Worm (Caenorhabditis elegans) whole organism, mixed stage, embryonic: ENCODE data around the gene dsl-7.

Source experiments
- M03D4.4 ChIP-seq: sonication (generic microtip); optimal IDR thresholded peaks from 2 replicates; lab custom pipeline; 2017; ENCODE audit warnings: mild to moderate bottlenecking, missing genetic modification characterization, missing compliant biosample characterization
- blmp-1 ChIP-seq: fragments of 150-350 bp; optimal IDR thresholded peaks from 2 replicates; lab custom pipeline; 2014; ENCODE audit warnings: missing biosample characterization, missing genetic modification characterization
- ceh-39 ChIP-seq: fragments of 150-350 bp; optimal IDR thresholded peaks from 2 replicates; lab custom pipeline; 2014; ENCODE audit warnings: missing biosample characterization, missing genetic modification characterization
- ceh-43 ChIP-seq: fragments of 200-800 bp; sonication (Bioruptor generic); optimal IDR thresholded peaks from 2 replicates; lab custom pipeline; 2018; ENCODE audit warnings: mild to moderate bottlenecking, missing genetic modification characterization, moderate library complexity, missing compliant biosample characterization
- ceh-83 ChIP-seq: fragments of 200-800 bp; sonication (Bioruptor generic); optimal IDR thresholded peaks from 2 replicates; lab custom pipeline; 2018; ENCODE audit warnings: mild to moderate bottlenecking, missing genetic modification characterization, missing compliant biosample characterization
- ces-1 ChIP-seq: fragments of 150-350 bp; optimal IDR thresholded peaks from 2 replicates; lab custom pipeline; 2014; ENCODE audit warnings: missing biosample characterization, missing genetic modification reagents, missing genetic modification characterization
- cnd-1 ChIP-seq: fragments of 200-800 bp; sonication (Bioruptor generic); optimal IDR thresholded peaks from 2 replicates; lab custom pipeline; 2018; ENCODE audit warnings: mild to moderate bottlenecking, missing genetic modification characterization, missing compliant biosample characterization
- drap-1 ChIP-seq: fragments of 200-800 bp; sonication (Bioruptor generic); optimal IDR thresholded peaks from 3 replicates; lab custom pipeline; 2018; ENCODE audit warnings: mild to moderate bottlenecking, missing genetic modification characterization, missing compliant biosample characterization
- elt-1 ChIP-seq: sonication (generic microtip); optimal IDR thresholded peaks from 2 replicates; lab custom pipeline; 2017; ENCODE audit warnings: missing genetic modification characterization, mild to moderate bottlenecking, missing compliant biosample characterization, antibody characterized with exemption, moderate library complexity, borderline replicate concordance; ENCODE audit not compliant: insufficient read depth
- elt-3 ChIP-seq: fragments of 150-350 bp; optimal IDR thresholded peaks from 2 replicates; lab custom pipeline; 2014; ENCODE audit warnings: missing biosample characterization, missing genetic modification characterization
- flh-1 ChIP-seq: fragments of 200-800 bp; sonication (Bioruptor generic); optimal IDR thresholded peaks from 2 replicates; lab custom pipeline; 2018; ENCODE audit warnings: mild to moderate bottlenecking, missing genetic modification characterization, moderate library complexity, missing compliant biosample characterization
- ham-2 ChIP-seq: fragments of 200-800 bp; sonication (Bioruptor generic); optimal IDR thresholded peaks from 2 replicates; lab custom pipeline; 2018; ENCODE audit warnings: mild to moderate bottlenecking, missing genetic modification characterization, missing compliant biosample characterization
- hlh-1 ChIP-seq: fragments of 150-350 bp; optimal IDR thresholded peaks from 2 replicates; lab custom pipeline; 2014; ENCODE audit warnings: missing biosample characterization, missing genetic modification reagents, missing genetic modification characterization
- lin-13 ChIP-seq: fragments of 150-350 bp; optimal IDR thresholded peaks from 2 replicates; lab custom pipeline; 2014; ENCODE audit warnings: missing biosample characterization, missing genetic modification characterization
- lin-32 ChIP-seq: fragments of 200-800 bp; sonication (Bioruptor generic); optimal IDR thresholded peaks from 2 replicates; lab custom pipeline; 2018; ENCODE audit warnings: mild to moderate bottlenecking, missing genetic modification characterization, missing compliant biosample characterization
- lsy-2 ChIP-seq: fragments of 150-350 bp; optimal IDR thresholded peaks from 2 replicates; lab custom pipeline; 2014; ENCODE audit warnings: missing biosample characterization, missing genetic modification characterization
- mab-5 ChIP-seq: fragments of 150-350 bp; optimal IDR thresholded peaks from 2 replicates; lab custom pipeline; 2014; ENCODE audit warnings: missing biosample characterization, missing genetic modification characterization
- mep-1 ChIP-seq: fragments of 150-350 bp; optimal IDR thresholded peaks from 2 replicates; lab custom pipeline; 2017; ENCODE audit warnings: missing biosample characterization, missing genetic modification reagents, missing genetic modification characterization, inconsistent platforms
- mls-2 ChIP-seq: sonication (generic microtip); optimal IDR thresholded peaks from 2 replicates; lab custom pipeline; 2016; ENCODE audit warnings: mild to moderate bottlenecking, missing genetic modification characterization, moderate library complexity, missing compliant biosample characterization
- nhr-12 ChIP-seq: fragments of 150-350 bp; optimal IDR thresholded peaks from 2 replicates; lab custom pipeline; 2014; ENCODE audit warnings: missing biosample characterization, missing genetic modification characterization
- nhr-2 ChIP-seq: fragments of 150-350 bp; optimal IDR thresholded peaks from 2 replicates; lab custom pipeline; 2014; ENCODE audit warnings: missing biosample characterization, missing genetic modification characterization
- nhr-237 ChIP-seq: fragments of 150-350 bp; optimal IDR thresholded peaks from 2 replicates; lab custom pipeline; 2014; ENCODE audit warnings: missing biosample characterization, missing genetic modification characterization
- nhr-28 ChIP-seq: fragments of 150-350 bp; optimal IDR thresholded peaks from 2 replicates; lab custom pipeline; 2014; ENCODE audit warnings: missing biosample characterization, missing genetic modification characterization
- nhr-76 ChIP-seq: sonication (generic microtip); optimal IDR thresholded peaks from 2 replicates; lab custom pipeline; 2017; ENCODE audit warnings: missing biosample characterization, missing genetic modification characterization
- pha-4 ChIP-seq: fragments of 150-350 bp; optimal IDR thresholded peaks from 2 replicates; lab custom pipeline; 2018; ENCODE audit warnings: missing biosample characterization, missing genetic modification reagents, missing genetic modification characterization
- sem-2 ChIP-seq: fragments of 200-800 bp; sonication (Bioruptor generic); optimal IDR thresholded peaks from 2 replicates; lab custom pipeline; 2018; ENCODE audit warnings: mild to moderate bottlenecking, missing genetic modification characterization, missing compliant biosample characterization
- snpc-4 ChIP-seq: fragments of 150-350 bp; optimal IDR thresholded peaks from 2 replicates; lab custom pipeline; 2014; ENCODE audit warnings: missing biosample characterization, missing genetic modification characterization
- sptf-1 ChIP-seq: sonication (generic microtip); optimal IDR thresholded peaks from 2 replicates; lab custom pipeline; 2017; ENCODE audit warnings: mild to moderate bottlenecking, missing genetic modification characterization, moderate library complexity, missing compliant biosample characterization
- tbx-8 ChIP-seq: fragments of 200-800 bp; sonication (Bioruptor generic); optimal IDR thresholded peaks from 2 replicates; lab custom pipeline; 2018; ENCODE audit warnings: mild to moderate bottlenecking, missing genetic modification characterization, moderate library complexity, missing compliant biosample characterization
- unc-120 ChIP-seq: sonication (generic microtip); optimal IDR thresholded peaks from 2 replicates; lab custom pipeline; 2017; ENCODE audit warnings: missing genetic modification characterization, missing compliant biosample characterization; ENCODE audit not compliant: poor library complexity, severe bottlenecking
- unc-39 ChIP-seq: fragments of 150-350 bp; optimal IDR thresholded peaks from 2 replicates; lab custom pipeline; 2014; ENCODE audit warnings: missing biosample characterization, missing genetic modification characterization
- unc-62 ChIP-seq: fragments of 150-350 bp; optimal IDR thresholded peaks from 2 replicates; lab custom pipeline; 2014; ENCODE audit warnings: missing biosample characterization, missing genetic modification reagents, missing genetic modification characterization
- zip-8 ChIP-seq: fragments of 150-350 bp; optimal IDR thresholded peaks from 2 replicates; lab custom pipeline; 2014; ENCODE audit warnings: missing biosample characterization, missing genetic modification characterization
- ztf-11 ChIP-seq: fragments of 150-350 bp; optimal IDR thresholded peaks from 2 replicates; lab custom pipeline; 2014; ENCODE audit warnings: missing biosample characterization, missing genetic modification characterization

Gene dsl-7

DNA sequence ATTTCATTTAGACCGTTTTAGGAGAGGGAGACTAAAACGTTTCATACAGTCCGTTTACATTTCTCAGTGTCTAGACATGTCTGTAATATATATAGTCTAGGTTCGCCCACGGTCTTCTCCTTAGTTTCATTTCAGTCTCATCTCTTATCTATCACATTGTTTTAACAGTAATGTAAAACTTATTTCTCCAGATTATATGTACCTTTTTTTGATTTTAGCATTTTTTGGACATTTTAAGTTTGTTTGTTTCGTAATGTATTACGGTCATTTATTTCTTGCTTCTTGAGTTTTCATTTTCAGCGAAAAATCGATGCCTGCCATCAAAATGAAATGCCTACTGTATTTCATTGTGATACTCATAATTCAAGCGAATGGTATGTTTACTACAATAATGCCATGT lies 20.9 kb downstream of the dsl-7 start, which contains the start of gene F15B9.6:
Gene F15B9.6 (plus strand): TSS at position 301 of the 400 bp plus-strand sequence.
- TF ChIP-seq mep-1 (tag; lab: Kevin White, UChicago) = no peak
- no peak for TF ChIP-seq lin-13 (tag; lab: Kevin White, UChicago)
- TF ChIP-seq M03D4.4 = no peak

DNA sequence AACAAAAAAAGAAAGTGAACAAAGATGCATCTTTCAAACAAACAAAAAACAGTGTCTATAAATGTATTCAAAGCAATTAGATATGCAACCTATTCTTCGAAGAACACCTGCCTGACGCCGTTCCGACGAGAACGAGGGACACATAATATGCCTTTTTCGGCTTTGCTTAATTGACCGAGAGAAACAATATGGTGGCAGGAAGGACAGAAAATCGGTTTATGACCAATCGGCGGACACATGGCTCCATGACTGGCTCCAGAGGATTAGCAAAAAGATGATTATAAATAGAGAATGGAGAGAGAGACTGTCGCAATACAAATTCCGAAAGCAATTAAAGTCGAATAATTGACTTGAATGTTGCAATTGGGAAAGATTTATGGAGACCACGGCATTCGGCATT lies 25.3 kb downstream of the dsl-7 start:
- no peak for TF ChIP-seq elt-1 (tag; lab: Kevin White, UChicago)
- no peak for TF ChIP-seq sem-2
- TF ChIP-seq nhr-2 = peak; percentile 14
- peak; percentile 47 for TF ChIP-seq lin-32 (GFP tag; lab: Kevin White, UChicago)
- peak; percentile 86 for TF ChIP-seq ces-1
- no peak for TF ChIP-seq blmp-1
- TF ChIP-seq hlh-1 = no peak
- TF ChIP-seq unc-120 (tag; lab: Kevin White, UChicago) = no peak
- peak; percentile 36 for TF ChIP-seq ceh-43 (GFP tag; lab: Kevin White, UChicago)
- TF ChIP-seq mep-1 (tag; lab: Kevin White, UChicago) = no peak
- no peak for TF ChIP-seq ham-2 (GFP tag; lab: Kevin White, UChicago)
- no peak for TF ChIP-seq cnd-1 (tag; lab: Kevin White, UChicago)
- no peak for TF ChIP-seq ztf-11
- TF ChIP-seq drap-1 = no peak
- no peak for TF ChIP-seq unc-39 (tag; lab: Kevin White, UChicago)
- TF ChIP-seq nhr-237 (tag; lab: Kevin White, UChicago) = no peak
- TF ChIP-seq tbx-8 (GFP tag; lab: Kevin White, UChicago) = no peak
- no peak for TF ChIP-seq ceh-83 (GFP tag; lab: Kevin White, UChicago)
- no peak for TF ChIP-seq nhr-28 (tag; lab: Kevin White, UChicago)
- TF ChIP-seq nhr-12 (tag; lab: Kevin White, UChicago) = no peak

DNA sequence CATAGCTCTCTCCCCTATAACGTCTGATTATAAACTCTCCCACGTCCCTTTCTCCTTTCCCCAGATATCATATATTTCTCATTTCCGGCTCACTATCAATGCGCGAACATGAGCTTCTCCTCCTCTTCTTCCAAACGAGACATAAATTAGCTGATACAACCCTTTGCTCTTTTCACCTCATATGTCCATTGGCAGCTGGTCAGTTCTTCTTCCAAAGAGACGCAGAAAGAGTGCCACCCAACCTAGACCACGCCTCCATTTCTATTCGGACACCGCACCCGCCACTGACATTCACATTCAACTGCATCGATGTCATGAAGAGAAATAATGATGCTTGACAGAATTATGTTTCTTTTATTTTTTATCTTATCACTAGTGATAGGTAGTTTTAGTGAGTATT lies 25.8 kb downstream of the dsl-7 start, which contains the start of gene fmi-1:
Gene fmi-1 (plus strand): TSS at position 301 of the 400 bp plus-strand sequence.
- TF ChIP-seq ceh-43 (GFP tag; lab: Kevin White, UChicago) = no peak
- no peak for TF ChIP-seq M03D4.4
- no peak for TF ChIP-seq nhr-28 (tag; lab: Kevin White, UChicago)
- peak; percentile 37 for TF ChIP-seq cnd-1 (tag; lab: Kevin White, UChicago)
- no peak for TF ChIP-seq ceh-83 (GFP tag; lab: Kevin White, UChicago)
- peak; percentile 21 for TF ChIP-seq sptf-1 (tag; lab: Kevin White, UChicago)

DNA sequence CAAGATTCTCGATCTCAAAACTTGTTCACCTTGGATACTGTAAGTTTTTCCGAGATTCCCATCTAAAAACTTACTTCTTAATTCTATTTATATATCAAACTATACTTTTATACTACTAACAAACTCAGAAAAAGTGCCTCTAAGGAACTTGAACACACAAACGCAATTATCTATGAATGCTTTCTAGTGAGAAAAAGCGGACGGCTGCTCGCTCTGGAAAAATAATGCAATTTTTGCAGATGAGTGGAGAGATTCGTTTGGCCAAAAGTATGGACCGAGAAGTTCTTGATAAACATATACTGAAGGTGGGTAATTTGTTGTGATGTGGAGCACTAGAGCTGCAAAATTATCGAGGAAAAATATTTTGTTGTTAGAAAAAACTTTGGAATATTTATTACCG lies 27.1 kb downstream of the dsl-7 start:
- TF ChIP-seq nhr-28 (tag; lab: Kevin White, UChicago) (no peak), ces-1 (peak; percentile 83)

DNA sequence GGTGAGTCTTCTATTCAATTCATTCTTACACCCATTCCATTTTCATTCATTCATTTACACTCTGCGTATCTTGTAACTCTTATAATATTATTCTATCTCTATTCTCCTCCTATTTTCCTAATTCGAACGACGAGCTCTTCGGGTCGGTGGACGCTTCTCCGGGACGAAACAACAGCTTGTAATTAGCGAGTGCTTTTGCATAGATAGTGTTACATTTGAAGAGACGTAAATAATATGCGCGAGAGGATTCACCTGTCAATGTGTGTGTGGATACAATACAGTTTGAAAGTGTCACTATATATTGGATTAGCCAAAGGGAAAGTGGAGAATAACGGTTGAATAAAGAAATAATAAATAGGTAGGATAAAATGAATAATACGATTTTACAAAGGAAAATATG lies 27.7 kb downstream of the dsl-7 start:
- TF ChIP-seq cnd-1 (tag; lab: Kevin White, UChicago) = peak; percentile 40
- no peak for TF ChIP-seq unc-62
- no peak for TF ChIP-seq elt-3 (tag; lab: Kevin White, UChicago)
- TF ChIP-seq mep-1 (tag; lab: Kevin White, UChicago) = no peak
- TF ChIP-seq ham-2 (GFP tag; lab: Kevin White, UChicago) = peak; percentile 66
- no peak for TF ChIP-seq zip-8 (tag; lab: Kevin White, UChicago)
- TF ChIP-seq drap-1 = no peak
- no peak for TF ChIP-seq tbx-8 (GFP tag; lab: Kevin White, UChicago)
- no peak for TF ChIP-seq hlh-1
- no peak for TF ChIP-seq snpc-4 (tag; lab: Kevin White, UChicago)
- no peak for TF ChIP-seq pha-4 (tag; lab: Kevin White, UChicago)
- no peak for TF ChIP-seq sem-2
- no peak for TF ChIP-seq blmp-1
- TF ChIP-seq sptf-1 (tag; lab: Kevin White, UChicago) = no peak
- TF ChIP-seq nhr-76 = no peak
- peak; percentile 16 for TF ChIP-seq mls-2 (tag; lab: Kevin White, UChicago)
- no peak for TF ChIP-seq ceh-43 (GFP tag; lab: Kevin White, UChicago)
- no peak for TF ChIP-seq lin-13 (tag; lab: Kevin White, UChicago)
- TF ChIP-seq ces-1 = peak; percentile 69
- TF ChIP-seq flh-1 (GFP tag; lab: Kevin White, UChicago) = no peak
- TF ChIP-seq elt-1 (tag; lab: Kevin White, UChicago) = no peak
- no peak for TF ChIP-seq nhr-28 (tag; lab: Kevin White, UChicago)
- no peak for TF ChIP-seq lin-32 (GFP tag; lab: Kevin White, UChicago)
- no peak for TF ChIP-seq lsy-2 (tag; lab: Kevin White, UChicago)
- TF ChIP-seq ceh-83 (GFP tag; lab: Kevin White, UChicago) = no peak
- TF ChIP-seq unc-120 (tag; lab: Kevin White, UChicago) = no peak
- TF ChIP-seq nhr-12 (tag; lab: Kevin White, UChicago) = no peak
- no peak for TF ChIP-seq ceh-39
- TF ChIP-seq unc-39 (tag; lab: Kevin White, UChicago) = no peak
- no peak for TF ChIP-seq M03D4.4
- TF ChIP-seq mab-5 (tag; lab: Kevin White, UChicago) = no peak
- no peak for TF ChIP-seq nhr-2
- no peak for TF ChIP-seq ztf-11
- no peak for TF ChIP-seq nhr-237 (tag; lab: Kevin White, UChicago)
